Worm (Caenorhabditis elegans) whole organism, young adult: Measurements from ENCODE around the gene C32D5.7.
A peak's percentile ranks its signal among the peaks of the same experiment; 100 is the strongest.

Experiments
- D2030.7 ChIP-seq: fragments of 200-800 bp; sonication (Bioruptor generic); IDR thresholded peaks from 2 replicates; pipeline ENCODE4 v1.3.6; 2022; ENCODE audit warnings: missing genetic modification reagents, missing genetic modification characterization, missing compliant biosample characterization
- F23B12.7 ChIP-seq: sonication (generic microtip); optimal IDR thresholded peaks from 2 replicates; lab custom pipeline; 2017; ENCODE audit warnings: missing genetic modification characterization, mild to moderate bottlenecking, missing compliant biosample characterization, antibody characterized with exemption, moderate library complexity; ENCODE audit not compliant: insufficient read depth
- F57A8.1 ChIP-seq: fragments of 200-800 bp; sonication (Bioruptor generic); optimal IDR thresholded peaks from 2 replicates; lab custom pipeline; 2018; ENCODE audit warnings: mild to moderate bottlenecking, missing genetic modification characterization, moderate library complexity, missing compliant biosample characterization
- K11D2.4 ChIP-seq: fragments of 200-800 bp; sonication (Bioruptor generic); IDR thresholded peaks from 2 replicates; pipeline ENCODE4 v1.3.6; 2022; ENCODE audit warnings: missing genetic modification reagents, missing genetic modification characterization, missing compliant biosample characterization
- Y67H2A.10 ChIP-seq: fragments of 200-800 bp; sonication (Bioruptor generic); conservative IDR thresholded peaks from 2 replicates; pipeline ENCODE4 v1.3.6; 2022; ENCODE audit warnings: missing genetic modification reagents, missing genetic modification characterization, missing compliant biosample characterization
- akir-1 ChIP-seq: fragments of 200-800 bp; sonication (Bioruptor generic); optimal IDR thresholded peaks from 2 replicates; lab custom pipeline; 2018; ENCODE audit warnings: mild to moderate bottlenecking, missing genetic modification characterization, moderate library complexity, missing compliant biosample characterization
- aptf-3 ChIP-seq: fragments of 200-800 bp; sonication (Bioruptor generic); IDR thresholded peaks from 2 replicates; pipeline ENCODE4 v1.3.6; 2022; ENCODE audit warnings: missing genetic modification characterization, missing compliant biosample characterization
- atf-7 ChIP-seq: sonication (generic microtip); optimal IDR thresholded peaks from 2 replicates; lab custom pipeline; 2017; ENCODE audit warnings: mild to moderate bottlenecking, missing genetic modification characterization, missing compliant biosample characterization
- athp-1 ChIP-seq: sonication (generic microtip); optimal IDR thresholded peaks from 2 replicates; lab custom pipeline; 2017; ENCODE audit warnings: mild to moderate bottlenecking, missing genetic modification characterization, missing compliant biosample characterization
- bed-2 ChIP-seq: fragments of 200-800 bp; sonication (Bioruptor generic); IDR thresholded peaks from 2 replicates; pipeline ENCODE4 v1.3.6; 2022; ENCODE audit warnings: missing genetic modification reagents, missing genetic modification characterization, missing compliant biosample characterization
- ceh-79 ChIP-seq: sonication (generic microtip); optimal IDR thresholded peaks from 2 replicates; lab custom pipeline; 2017; ENCODE audit warnings: mild to moderate bottlenecking, missing genetic modification characterization, missing compliant biosample characterization
- ceh-91 ChIP-seq: fragments of 200-800 bp; sonication (Bioruptor generic); IDR thresholded peaks from 2 replicates; pipeline ENCODE4 v1.3.6; 2022; ENCODE audit warnings: missing genetic modification reagents, missing genetic modification characterization, missing compliant biosample characterization
- dpl-1 ChIP-seq: fragments of 150-350 bp; optimal IDR thresholded peaks from 2 replicates; lab custom pipeline; 2014; ENCODE audit warnings: missing biosample characterization, missing genetic modification reagents, missing genetic modification characterization
- egl-44 ChIP-seq: fragments of 200-800 bp; sonication (Bioruptor generic); IDR thresholded peaks from 2 replicates; pipeline ENCODE4 v1.3.6; 2022; ENCODE audit warnings: missing genetic modification reagents, missing genetic modification characterization, missing compliant biosample characterization
- hlh-26 ChIP-seq: fragments of 200-800 bp; sonication (Bioruptor generic); conservative IDR thresholded peaks from 2 replicates; pipeline ENCODE4 v1.3.6; 2022; ENCODE audit warnings: missing genetic modification reagents, missing genetic modification characterization, missing compliant biosample characterization
- hsf-1 ChIP-seq: fragments of 200-800 bp; sonication (Bioruptor generic); IDR thresholded peaks from 2 replicates; pipeline ENCODE4 v1.3.6; 2022; ENCODE audit warnings: missing genetic modification reagents, missing genetic modification characterization, missing compliant biosample characterization
- lag-1 ChIP-seq: fragments of 200-800 bp; sonication (Bioruptor generic); IDR thresholded peaks from 2 replicates; pipeline ENCODE4 v1.3.6; 2022; ENCODE audit warnings: missing genetic modification reagents, missing genetic modification characterization, missing compliant biosample characterization
- madf-3 ChIP-seq: fragments of 200-800 bp; sonication (Bioruptor generic); IDR thresholded peaks from 2 replicates; pipeline ENCODE4 v1.3.6; 2022; ENCODE audit warnings: missing genetic modification reagents, missing genetic modification characterization, missing compliant biosample characterization
- madf-6 ChIP-seq: fragments of 200-800 bp; sonication (Bioruptor generic); IDR thresholded peaks from 2 replicates; pipeline ENCODE4 v1.3.6; 2022; ENCODE audit warnings: missing genetic modification reagents, missing genetic modification characterization, missing compliant biosample characterization
- mes-4 ChIP-seq: sonication (generic microtip); optimal IDR thresholded peaks from 2 replicates; lab custom pipeline; 2016; ENCODE audit warnings: missing genotype, missing genetic modification characterization, missing compliant biosample characterization
- mxl-1 ChIP-seq: sonication (generic microtip); optimal IDR thresholded peaks from 2 replicates; lab custom pipeline; 2016; ENCODE audit warnings: missing genetic modification characterization, missing compliant biosample characterization
- nfya-1 ChIP-seq: sonication (generic microtip); optimal IDR thresholded peaks from 2 replicates; lab custom pipeline; 2017; ENCODE audit warnings: antibody characterized with exemption, missing compliant biosample characterization, missing genetic modification characterization, borderline replicate concordance; ENCODE audit not compliant: insufficient read depth
- nfya-2 ChIP-seq: fragments of 200-800 bp; sonication (Bioruptor generic); IDR thresholded peaks from 2 replicates; pipeline ENCODE4 v1.3.6; 2022; ENCODE audit warnings: missing genetic modification reagents, missing genetic modification characterization, missing compliant biosample characterization
- nhr-27 ChIP-seq: fragments of 200-800 bp; sonication (Bioruptor generic); optimal IDR thresholded peaks from 2 replicates; lab custom pipeline; 2018; ENCODE audit warnings: mild to moderate bottlenecking, missing genetic modification characterization, moderate library complexity, missing compliant biosample characterization
- rcor-1 ChIP-seq: fragments of 200-800 bp; sonication (Bioruptor generic); IDR thresholded peaks from 2 replicates; pipeline ENCODE4 v1.3.6; 2022; ENCODE audit warnings: missing genetic modification reagents, missing genetic modification characterization, missing compliant biosample characterization
- repo-1 ChIP-seq: sonication (generic microtip); optimal IDR thresholded peaks from 2 replicates; lab custom pipeline; 2017; ENCODE audit warnings: mild to moderate bottlenecking, missing genetic modification characterization, missing compliant biosample characterization
- rpc-1 ChIP-seq, 2 experiments: fragments of 150-350 bp in 1 of 2; sonication (generic microtip) in 1 of 2; optimal IDR thresholded peaks; 2 replicates each; lab custom pipeline; 2014 to 2018; ENCODE audit warnings: missing biosample characterization in 1 of 2, missing genetic modification characterization in 1 of 2, missing genetic modification reagents in 1 of 2, missing genotype in 1 of 2
- sdz-38 ChIP-seq: sonication (generic microtip); optimal IDR thresholded peaks from 2 replicates; lab custom pipeline; 2016; ENCODE audit warnings: missing genotype, missing genetic modification characterization, missing compliant biosample characterization
- snpc-1.3 ChIP-seq: sonication (generic microtip); optimal IDR thresholded peaks from 2 replicates; lab custom pipeline; 2017; ENCODE audit warnings: missing genetic modification characterization, mild to moderate bottlenecking, missing compliant biosample characterization, antibody characterized with exemption, moderate library complexity, missing genotype, missing genetic modification reagents; ENCODE audit not compliant: insufficient read depth
- snpc-4 ChIP-seq, 5 experiments: fragments of 150-350 bp in 1 of 5; sonication (generic microtip) in 4 of 5; optimal IDR thresholded peaks; 2 replicates each; lab custom pipeline; 2014 to 2018; ENCODE audit warnings: missing genetic modification characterization in 5 of 5, missing biosample characterization in 3 of 5, antibody characterized with exemption in 2 of 5, mild to moderate bottlenecking in 2 of 5, missing compliant biosample characterization in 2 of 5, missing genotype in 2 of 5, moderate library complexity in 2 of 5, missing genetic modification reagents in 1 of 5
- tlf-1 ChIP-seq: fragments of 200-800 bp; sonication (Bioruptor generic); optimal IDR thresholded peaks from 2 replicates; lab custom pipeline; 2018; ENCODE audit warnings: mild to moderate bottlenecking, missing genetic modification characterization, missing compliant biosample characterization
- unc-130 ChIP-seq: sonication (generic microtip); optimal IDR thresholded peaks from 2 replicates; lab custom pipeline; 2016; ENCODE audit warnings: missing genetic modification reagents, missing genetic modification characterization, missing compliant biosample characterization
- zfh-2 ChIP-seq: fragments of 200-800 bp; sonication (Bioruptor generic); conservative IDR thresholded peaks from 2 replicates; pipeline ENCODE4 v1.3.6; 2022; ENCODE audit warnings: missing genetic modification reagents, missing genetic modification characterization, missing compliant biosample characterization
- ztf-22 ChIP-seq: fragments of 200-800 bp; sonication (Bioruptor generic); optimal IDR thresholded peaks from 2 replicates; lab custom pipeline; 2018; ENCODE audit warnings: mild to moderate bottlenecking, missing genetic modification characterization, moderate library complexity, missing compliant biosample characterization
- ztf-3 ChIP-seq: fragments of 200-800 bp; sonication (Bioruptor generic); optimal IDR thresholded peaks from 2 replicates; lab custom pipeline; 2018; ENCODE audit warnings: mild to moderate bottlenecking, missing genetic modification characterization, missing compliant biosample characterization

Gene C32D5.7

ce11 chrII:6346551-6347079 is 6.8 kb upstream of the C32D5.7 start (continued):
- no peak for TF ChIP-seq dpl-1 (GFP tag; lab: Kevin White, UChicago)
- no peak for TF ChIP-seq mxl-1 (tag; lab: Kevin White, UChicago)
- TF ChIP-seq D2030.7 (GFP tag; lab: Robert Waterston, UW): 0 out of 2 replicates have a peak, but pooled peaks have one; percentile 10
- TF ChIP-seq snpc-4 (GFP tag; optimal IDR thresholded peaks at IDR 0.05; lab: Kevin White, UChicago): no peak
- peak in 2 of 4 experiments; percentile 10 to 50 for TF ChIP-seq snpc-4 (tag; optimal IDR thresholded peaks at IDR 0.05; lab: Kevin White, UChicago)
- peak; percentile 63 for TF ChIP-seq athp-1 (tag; lab: Kevin White, UChicago)
- TF ChIP-seq ceh-79: peak; percentile 74
- TF ChIP-seq madf-6 (GFP tag; lab: Robert Waterston, UW): peak; percentile 29; the same call in 1 of the 2 replicates
- peak; percentile 52 for TF ChIP-seq akir-1 (GFP tag; lab: Kevin White, UChicago)
- TF ChIP-seq ceh-91 (GFP tag; lab: Robert Waterston, UW): no peak
- TF ChIP-seq aptf-3 (GFP tag; lab: Robert Waterston, UW): no peak
- TF ChIP-seq snpc-1.3 (tag; lab: Kevin White, UChicago): no peak
- TF ChIP-seq repo-1 (tag; lab: Kevin White, UChicago): peak; percentile 97
- TF ChIP-seq madf-3: 0 out of 2 replicates have a peak, but pooled peaks have one; percentile 38
- no peak for TF ChIP-seq egl-44 (GFP tag; lab: Robert Waterston, UW)
- TF ChIP-seq hsf-1: no peak
- TF ChIP-seq hlh-26 (GFP tag; lab: Robert Waterston, UW): no peak
- TF ChIP-seq zfh-2: no peak
- 0 out of 2 replicates have a peak, but pooled peaks have one; percentile 44 for TF ChIP-seq lag-1 (GFP tag; lab: Robert Waterston, UW)
- TF ChIP-seq tlf-1 (GFP tag; lab: Kevin White, UChicago): peak; percentile 82
- no peak for TF ChIP-seq nfya-1 (tag; lab: Kevin White, UChicago)
- TF ChIP-seq nhr-27: no peak
- TF ChIP-seq F23B12.7 (tag; lab: Kevin White, UChicago): peak; percentile 96
- no peak for TF ChIP-seq sdz-38 (tag; lab: Kevin White, UChicago)
- no peak for TF ChIP-seq bed-2
- peak; percentile 43; the same call in 1 of the 2 replicates for TF ChIP-seq rcor-1 (GFP tag; lab: Robert Waterston, UW)
- TF ChIP-seq Y67H2A.10 (GFP tag; lab: Robert Waterston, UW): no peak
- TF ChIP-seq rpc-1 (optimal IDR thresholded peaks at IDR 0.05; lab: Kevin White, UChicago): no peak
- no peak for TF ChIP-seq rpc-1 (tag; optimal IDR thresholded peaks at IDR 0.05; lab: Kevin White, UChicago)
- TF ChIP-seq mes-4 (tag; lab: Kevin White, UChicago): no peak
- no peak for TF ChIP-seq F57A8.1 (GFP tag; lab: Kevin White, UChicago)
- peak; percentile 35 for TF ChIP-seq ztf-22 (GFP tag; lab: Kevin White, UChicago)

ce11 chrII:6345195-6346158 is 5.6 kb upstream of the C32D5.7 start, which contains the start of gene C32D5.8:
C32D5.8 (minus strand) TSS chrII:6345964.
- TF ChIP-seq tlf-1 (GFP tag; lab: Kevin White, UChicago): no peak
- no peak for TF ChIP-seq ztf-3 (GFP tag; lab: Kevin White, UChicago)
- no peak for TF ChIP-seq atf-7
- TF ChIP-seq unc-130 (GFP tag; lab: Kevin White, UChicago): no peak
- no peak for TF ChIP-seq nfya-2 (GFP tag; lab: Robert Waterston, UW)
- TF ChIP-seq K11D2.4 (GFP tag; lab: Robert Waterston, UW): no peak
